Worm (Caenorhabditis elegans) whole organism, young adult: ENCODE results near the gene fbxa-37.

ENCODE experiments used
- B0019.2 ChIP-seq: fragments of 200-800 bp; sonication (Bioruptor generic); conservative IDR thresholded peaks from 2 replicates; pipeline ENCODE4 v1.3.6; 2022; ENCODE audit warnings: missing genetic modification reagents, missing genetic modification characterization, missing compliant biosample characterization
- B0035.1 ChIP-seq: sonication (generic microtip); optimal IDR thresholded peaks from 2 replicates; lab custom pipeline; 2016; ENCODE audit warnings: missing genetic modification characterization, mild to moderate bottlenecking, missing compliant biosample characterization, missing genotype, missing genetic modification reagents
- B0261.1 ChIP-seq: sonication (generic microtip); optimal IDR thresholded peaks from 2 replicates; lab custom pipeline; 2016; ENCODE audit warnings: mild to moderate bottlenecking, missing genetic modification characterization, moderate library complexity, missing compliant biosample characterization
- D2030.7 ChIP-seq: fragments of 200-800 bp; sonication (Bioruptor generic); IDR thresholded peaks from 2 replicates; pipeline ENCODE4 v1.3.6; 2022; ENCODE audit warnings: missing genetic modification reagents, missing genetic modification characterization, missing compliant biosample characterization
- F57A8.1 ChIP-seq: fragments of 200-800 bp; sonication (Bioruptor generic); optimal IDR thresholded peaks from 2 replicates; lab custom pipeline; 2018; ENCODE audit warnings: mild to moderate bottlenecking, missing genetic modification characterization, moderate library complexity, missing compliant biosample characterization
- K11D2.4 ChIP-seq: fragments of 200-800 bp; sonication (Bioruptor generic); IDR thresholded peaks from 2 replicates; pipeline ENCODE4 v1.3.6; 2022; ENCODE audit warnings: missing genetic modification reagents, missing genetic modification characterization, missing compliant biosample characterization
- Y56A3A.18 ChIP-seq: fragments of 200-800 bp; sonication (Bioruptor generic); IDR thresholded peaks from 2 replicates; pipeline ENCODE4 v1.3.6; 2022; ENCODE audit warnings: missing genetic modification reagents, missing genetic modification characterization, missing compliant biosample characterization
- Y95B8A.8 ChIP-seq: fragments of 200-800 bp; sonication (Bioruptor generic); IDR thresholded peaks from 2 replicates; pipeline ENCODE4 v1.3.6; 2022; ENCODE audit warnings: missing genetic modification reagents, missing genetic modification characterization, missing compliant biosample characterization
- ZK185.1 ChIP-seq: sonication (generic microtip); optimal IDR thresholded peaks from 2 replicates; lab custom pipeline; 2016; ENCODE audit warnings: mild to moderate bottlenecking, missing genetic modification characterization, missing compliant biosample characterization; ENCODE audit not compliant: poor library complexity, severe bottlenecking
- akir-1 ChIP-seq: fragments of 200-800 bp; sonication (Bioruptor generic); optimal IDR thresholded peaks from 2 replicates; lab custom pipeline; 2018; ENCODE audit warnings: mild to moderate bottlenecking, missing genetic modification characterization, moderate library complexity, missing compliant biosample characterization
- ama-1 ChIP-seq, 3 experiments: fragments of 150-350 bp in 1 of 3; sonication (generic microtip) in 2 of 3; optimal IDR thresholded peaks; 2 replicates each; lab custom pipeline; 2014 to 2018; ENCODE audit warnings: missing biosample characterization in 2 of 3, missing genetic modification characterization in 2 of 3, missing genetic modification reagents in 2 of 3
- attf-3 ChIP-seq: fragments of 200-800 bp; sonication (Bioruptor generic); conservative IDR thresholded peaks from 2 replicates; pipeline ENCODE4 v1.3.6; 2022; ENCODE audit warnings: missing genetic modification reagents, missing genetic modification characterization, missing compliant biosample characterization
- attf-5 ChIP-seq: fragments of 200-800 bp; sonication (Bioruptor generic); optimal IDR thresholded peaks from 2 replicates; lab custom pipeline; 2018; ENCODE audit warnings: mild to moderate bottlenecking, missing genetic modification characterization, missing compliant biosample characterization
- bed-2 ChIP-seq: fragments of 200-800 bp; sonication (Bioruptor generic); IDR thresholded peaks from 2 replicates; pipeline ENCODE4 v1.3.6; 2022; ENCODE audit warnings: missing genetic modification reagents, missing genetic modification characterization, missing compliant biosample characterization
- cebp-1 ChIP-seq, 2 experiments: fragments of 200-800 bp in 1 of 2; sonication (Bioruptor generic) in 1 of 2; sonication (generic microtip) in 1 of 2; IDR thresholded peaks in 1 of 2; optimal IDR thresholded peaks in 1 of 2; 2 replicates each; pipeline versions ENCODE4 v1.3.6 to Lab custom; 2017 to 2022; ENCODE audit warnings: missing compliant biosample characterization in 2 of 2, missing genetic modification characterization in 2 of 2, mild to moderate bottlenecking in 1 of 2, missing genetic modification reagents in 1 of 2, moderate library complexity in 1 of 2
- cebp-2 ChIP-seq: fragments of 200-800 bp; sonication (Bioruptor generic); IDR thresholded peaks from 2 replicates; pipeline ENCODE4 v1.3.6; 2022; ENCODE audit warnings: missing genetic modification characterization, missing compliant biosample characterization
- ceh-27 ChIP-seq: fragments of 200-800 bp; sonication (Bioruptor generic); optimal IDR thresholded peaks from 2 replicates; lab custom pipeline; 2018; ENCODE audit warnings: mild to moderate bottlenecking, missing genetic modification characterization, moderate library complexity, missing compliant biosample characterization
- ceh-40 ChIP-seq: fragments of 200-800 bp; sonication (Bioruptor generic); IDR thresholded peaks from 2 replicates; pipeline ENCODE4 v1.3.6; 2022; ENCODE audit warnings: missing genetic modification characterization, missing compliant biosample characterization
- ceh-58 ChIP-seq: fragments of 200-800 bp; sonication (Bioruptor generic); IDR thresholded peaks from 2 replicates; pipeline ENCODE4 v1.3.6; 2022; ENCODE audit warnings: missing genetic modification characterization, missing compliant biosample characterization
- ceh-91 ChIP-seq: fragments of 200-800 bp; sonication (Bioruptor generic); IDR thresholded peaks from 2 replicates; pipeline ENCODE4 v1.3.6; 2022; ENCODE audit warnings: missing genetic modification reagents, missing genetic modification characterization, missing compliant biosample characterization
- chd-7 ChIP-seq: sonication (generic microtip); optimal IDR thresholded peaks from 2 replicates; lab custom pipeline; 2016; ENCODE audit warnings: mild to moderate bottlenecking, missing genetic modification characterization, moderate library complexity, missing compliant biosample characterization
- die-1 ChIP-seq: sonication (generic microtip); optimal IDR thresholded peaks from 2 replicates; lab custom pipeline; 2016; ENCODE audit warnings: missing genotype, mild to moderate bottlenecking, missing genetic modification characterization, missing compliant biosample characterization
- egl-44 ChIP-seq: fragments of 200-800 bp; sonication (Bioruptor generic); IDR thresholded peaks from 2 replicates; pipeline ENCODE4 v1.3.6; 2022; ENCODE audit warnings: missing genetic modification reagents, missing genetic modification characterization, missing compliant biosample characterization
- gei-17 ChIP-seq: fragments of 200-800 bp; sonication (Bioruptor generic); optimal IDR thresholded peaks from 2 replicates; lab custom pipeline; 2018; ENCODE audit warnings: mild to moderate bottlenecking, missing genetic modification characterization, missing compliant biosample characterization
- let-526 ChIP-seq: fragments of 200-800 bp; sonication (Bioruptor generic); IDR thresholded peaks from 2 replicates; pipeline ENCODE4 v1.3.6; 2022; ENCODE audit warnings: missing genetic modification reagents, missing genetic modification characterization, missing compliant biosample characterization
- lin-40 ChIP-seq: sonication (generic microtip); optimal IDR thresholded peaks from 2 replicates; lab custom pipeline; 2016; ENCODE audit warnings: missing genetic modification characterization, mild to moderate bottlenecking, missing compliant biosample characterization, missing genotype, missing genetic modification reagents
- lin-54 ChIP-seq: fragments of 200-800 bp; sonication (Bioruptor generic); optimal IDR thresholded peaks from 2 replicates; lab custom pipeline; 2018; ENCODE audit warnings: mild to moderate bottlenecking, missing genetic modification characterization, missing compliant biosample characterization
- madf-3 ChIP-seq: fragments of 200-800 bp; sonication (Bioruptor generic); IDR thresholded peaks from 2 replicates; pipeline ENCODE4 v1.3.6; 2022; ENCODE audit warnings: missing genetic modification reagents, missing genetic modification characterization, missing compliant biosample characterization
- mel-28 ChIP-seq: sonication (generic microtip); optimal IDR thresholded peaks from 2 replicates; lab custom pipeline; 2016; ENCODE audit warnings: borderline replicate concordance, mild to moderate bottlenecking, missing genetic modification characterization, missing compliant biosample characterization
- mxl-1 ChIP-seq: sonication (generic microtip); optimal IDR thresholded peaks from 2 replicates; lab custom pipeline; 2016; ENCODE audit warnings: missing genetic modification characterization, missing compliant biosample characterization
- nfya-2 ChIP-seq: fragments of 200-800 bp; sonication (Bioruptor generic); IDR thresholded peaks from 2 replicates; pipeline ENCODE4 v1.3.6; 2022; ENCODE audit warnings: missing genetic modification reagents, missing genetic modification characterization, missing compliant biosample characterization
- nfyb-1 ChIP-seq: fragments of 200-800 bp; sonication (Bioruptor generic); IDR thresholded peaks from 2 replicates; pipeline ENCODE4 v1.3.6; 2022; ENCODE audit warnings: missing genetic modification reagents, missing genetic modification characterization, missing compliant biosample characterization
- nhr-179 ChIP-seq: sonication (generic microtip); optimal IDR thresholded peaks from 2 replicates; lab custom pipeline; 2016; ENCODE audit warnings: mild to moderate bottlenecking, missing genetic modification characterization, missing compliant biosample characterization
- repo-1 ChIP-seq: sonication (generic microtip); optimal IDR thresholded peaks from 2 replicates; lab custom pipeline; 2017; ENCODE audit warnings: mild to moderate bottlenecking, missing genetic modification characterization, missing compliant biosample characterization
- rpc-1 ChIP-seq, 2 experiments: fragments of 150-350 bp in 1 of 2; sonication (generic microtip) in 1 of 2; optimal IDR thresholded peaks; 2 replicates each; lab custom pipeline; 2014 to 2018; ENCODE audit warnings: missing biosample characterization in 1 of 2, missing genetic modification characterization in 1 of 2, missing genetic modification reagents in 1 of 2, missing genotype in 1 of 2
- snpc-1.3 ChIP-seq: sonication (generic microtip); optimal IDR thresholded peaks from 2 replicates; lab custom pipeline; 2017; ENCODE audit warnings: missing genetic modification characterization, mild to moderate bottlenecking, missing compliant biosample characterization, antibody characterized with exemption, moderate library complexity, missing genotype, missing genetic modification reagents; ENCODE audit not compliant: insufficient read depth
- tbp1 ChIP-seq: fragments of 200-800 bp; sonication (Bioruptor generic); optimal IDR thresholded peaks from 2 replicates; lab custom pipeline; 2018; ENCODE audit warnings: mild to moderate bottlenecking, missing genetic modification characterization, missing compliant biosample characterization
- unc-62 ChIP-seq: fragments of 150-350 bp; optimal IDR thresholded peaks from 2 replicates; lab custom pipeline; 2014; ENCODE audit warnings: missing biosample characterization, missing genetic modification reagents, missing genetic modification characterization
- xnd-1 ChIP-seq: sonication (generic microtip); optimal IDR thresholded peaks from 2 replicates; lab custom pipeline; 2016; ENCODE audit warnings: missing genotype, missing genetic modification reagents, missing genetic modification characterization, missing compliant biosample characterization
- ztf-22 ChIP-seq: fragments of 200-800 bp; sonication (Bioruptor generic); optimal IDR thresholded peaks from 2 replicates; lab custom pipeline; 2018; ENCODE audit warnings: mild to moderate bottlenecking, missing genetic modification characterization, moderate library complexity, missing compliant biosample characterization
- ztf-26 ChIP-seq: sonication (generic microtip); optimal IDR thresholded peaks from 2 replicates; lab custom pipeline; 2017; ENCODE audit warnings: missing genetic modification characterization, missing compliant biosample characterization
- ztf-6 ChIP-seq: fragments of 200-800 bp; sonication (Bioruptor generic); IDR thresholded peaks from 2 replicates; pipeline ENCODE4 v1.3.6; 2022; ENCODE audit warnings: missing genetic modification reagents, missing genetic modification characterization, missing compliant biosample characterization

Gene fbxa-37

ce11 chrIII:1279197-1279596, 5.6 kb upstream of the fbxa-37 start (continued):
- TF ChIP-seq ceh-58 (GFP tag; lab: Robert Waterston, UW) = no peak
- TF ChIP-seq unc-62 (GFP tag; lab: Kevin White, UChicago) = peak; percentile 69
- TF ChIP-seq bed-2 = no peak
- TF ChIP-seq ztf-22 (GFP tag; lab: Kevin White, UChicago) = peak; percentile 64
- TF ChIP-seq tbp1 = peak; percentile 35
- TF ChIP-seq nfyb-1 (GFP tag; lab: Robert Waterston, UW) = peak; percentile 69; the same call in 1 of the 2 replicates
- TF ChIP-seq snpc-1.3 (tag; lab: Kevin White, UChicago) = no peak
- peak; percentile 2 for TF ChIP-seq lin-40 (tag; lab: Kevin White, UChicago)
- TF ChIP-seq madf-3 (GFP tag; lab: Robert Waterston, UW) = no peak
- no peak for TF ChIP-seq D2030.7
- TF ChIP-seq ceh-27 (GFP tag; lab: Kevin White, UChicago) = no peak
- TF ChIP-seq ztf-6 (GFP tag; lab: Robert Waterston, UW) = no peak
- TF ChIP-seq attf-5 (GFP tag; lab: Kevin White, UChicago) = peak; percentile 86
- TF ChIP-seq, all 124 proteins: peak for 16

- TF ChIP-seq cebp-1 (GFP tag; IDR thresholded peaks at IDR 0.05; lab: Robert Waterston, UW) = 0 out of 2 replicates have a peak, but pooled peaks have one; percentile 18
- TF ChIP-seq cebp-1 (tag; optimal IDR thresholded peaks at IDR 0.05; lab: Kevin White, UChicago) = peak; percentile 80
- no peak for TF ChIP-seq ceh-91
- no peak for TF ChIP-seq ztf-6 (GFP tag; lab: Robert Waterston, UW)
Measured at ce11 chrIII:1288473-1289056, 3.8 kb downstream of the fbxa-37 start, which contains the start of gene fbxa-50. fbxa-50 (minus strand) TSS chrIII:1288523.

ce11 chrIII:1289139-1289538, 4.3 kb downstream of the fbxa-37 start:
- TF ChIP-seq ceh-40 (GFP tag; lab: Robert Waterston, UW) = no peak
- TF ChIP-seq ZK185.1 = no peak
- TF ChIP-seq lin-54 (GFP tag; lab: Kevin White, UChicago) = no peak
- TF ChIP-seq mel-28 (tag; lab: Kevin White, UChicago) = no peak
- TF ChIP-seq let-526 (GFP tag; lab: Robert Waterston, UW) = no peak
- TF ChIP-seq xnd-1 = no peak
- no peak for TF ChIP-seq nfya-2 (GFP tag; lab: Robert Waterston, UW)
- TF ChIP-seq attf-3 (GFP tag; lab: Robert Waterston, UW) = no peak
- TF ChIP-seq Y95B8A.8 (GFP tag; lab: Robert Waterston, UW) = no peak
- no peak for TF ChIP-seq K11D2.4

- TF ChIP-seq ama-1 (optimal IDR thresholded peaks at IDR 0.05; lab: Kevin White, UChicago) = no peak
- TF ChIP-seq ama-1 (GFP tag; optimal IDR thresholded peaks at IDR 0.05; lab: Kevin White, UChicago) = no peak
- no peak for TF ChIP-seq rpc-1 (optimal IDR thresholded peaks at IDR 0.05; lab: Kevin White, UChicago)
- TF ChIP-seq rpc-1 (tag; optimal IDR thresholded peaks at IDR 0.05; lab: Kevin White, UChicago) = no peak
- no peak for TF ChIP-seq cebp-2 (GFP tag; lab: Robert Waterston, UW)
- no peak for TF ChIP-seq gei-17 (GFP tag; lab: Kevin White, UChicago)
- no peak for TF ChIP-seq lin-40 (tag; lab: Kevin White, UChicago)
- TF ChIP-seq chd-7 (tag; lab: Kevin White, UChicago) = no peak
- TF ChIP-seq akir-1 (GFP tag; lab: Kevin White, UChicago) = no peak
- TF ChIP-seq F57A8.1 (GFP tag; lab: Kevin White, UChicago) = no peak
- TF ChIP-seq repo-1 (tag; lab: Kevin White, UChicago) = no peak
- TF ChIP-seq nhr-179 (tag; lab: Kevin White, UChicago) = no peak
- TF ChIP-seq B0019.2 (GFP tag; lab: Robert Waterston, UW) = no peak
- TF ChIP-seq Y56A3A.18 (GFP tag; lab: Robert Waterston, UW) = no peak
- no peak for TF ChIP-seq egl-44 (GFP tag; lab: Robert Waterston, UW)
- no peak for TF ChIP-seq B0035.1 (tag; lab: Kevin White, UChicago)
- no peak for TF ChIP-seq ztf-26 (tag; lab: Kevin White, UChicago)
- no peak for TF ChIP-seq cebp-1 (GFP tag; IDR thresholded peaks at IDR 0.05; lab: Robert Waterston, UW)
- TF ChIP-seq cebp-1 (tag; optimal IDR thresholded peaks at IDR 0.05; lab: Kevin White, UChicago) = no peak
- no peak for TF ChIP-seq ceh-91
- TF ChIP-seq mxl-1 = no peak
- no peak for TF ChIP-seq B0261.1 (tag; lab: Kevin White, UChicago)
- no peak for TF ChIP-seq die-1 (tag; lab: Kevin White, UChicago)
Measured at ce11 chrIII:1293135-1293534, 8.3 kb downstream of the fbxa-37 start, which contains the start of gene fbxa-36. fbxa-36 (minus strand) TSS chrIII:1293235.
